Worm (Caenorhabditis elegans) whole organism, L2 larva: Measurements from ENCODE around the gene unc-58.

Experiments used
- alr-1 ChIP-seq: fragments of 150-350 bp; optimal IDR thresholded peaks from 2 replicates; lab custom pipeline; 2014; ENCODE audit warnings: missing biosample characterization, missing genetic modification characterization
- aly-2 ChIP-seq: fragments of 150-350 bp; optimal IDR thresholded peaks from 2 replicates; lab custom pipeline; 2014; ENCODE audit warnings: missing biosample characterization, missing genetic modification characterization
- ceh-16 ChIP-seq: fragments of 150-350 bp; optimal IDR thresholded peaks from 2 replicates; lab custom pipeline; 2014; ENCODE audit warnings: missing biosample characterization, missing genetic modification characterization
- dmd-4 ChIP-seq: sonication (generic microtip); optimal IDR thresholded peaks from 2 replicates; lab custom pipeline; 2017; ENCODE audit warnings: missing biosample characterization, missing genetic modification characterization
- mdl-1 ChIP-seq, 2 experiments: fragments of 150-350 bp in 1 of 2; sonication (generic microtip) in 1 of 2; optimal IDR thresholded peaks; 2 replicates each; lab custom pipeline; 2017; ENCODE audit warnings: missing biosample characterization in 2 of 2, missing genetic modification characterization in 2 of 2
- skn-1 ChIP-seq: sonication (generic microtip); optimal IDR thresholded peaks from 2 replicates; lab custom pipeline; 2017; ENCODE audit warnings: missing biosample characterization, missing genetic modification characterization

DNA sequence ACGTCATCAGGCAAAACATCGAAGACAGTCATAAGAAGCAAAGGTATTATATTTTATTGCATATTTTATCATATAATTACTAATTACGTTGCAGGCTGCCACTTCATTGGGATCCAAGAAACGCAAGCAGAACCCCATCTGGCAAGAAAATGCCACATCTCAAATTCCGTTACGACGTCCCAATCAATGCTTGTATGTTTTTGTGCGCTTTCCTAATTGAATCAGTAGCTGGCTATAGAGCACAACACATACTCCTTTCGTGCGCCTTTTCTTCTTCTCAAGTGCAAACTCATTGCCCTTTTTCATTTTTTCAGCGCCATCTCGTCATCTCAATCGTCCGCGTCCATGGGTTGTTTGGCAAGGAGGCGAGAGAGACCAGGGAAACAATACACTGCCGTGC, 17.9 kb upstream of the unc-58 start:
- TF ChIP-seq aly-2 (tag; lab: Kevin White, UChicago) (no peak), mdl-1 (tag; optimal IDR thresholded peaks at IDR 0.05; lab: Kevin White, UChicago) (no peak), ceh-16 (tag; lab: Kevin White, UChicago) (no peak), skn-1 (tag; lab: Kevin White, UChicago) (no peak), dmd-4 (tag; lab: Kevin White, UChicago) (no peak), alr-1 (tag; lab: Kevin White, UChicago) (no peak)
